Worm (Caenorhabditis elegans) whole organism, early embryonic: ENCODE data around the gene K10C2.14.

Experiments
- B0310.2 ChIP-seq: sonication (generic microtip); optimal IDR thresholded peaks from 2 replicates; lab custom pipeline; 2016; ENCODE audit warnings: mild to moderate bottlenecking, missing genetic modification characterization, missing compliant biosample characterization
- F13C5.2 ChIP-seq: sonication (generic microtip); optimal IDR thresholded peaks from 2 replicates; lab custom pipeline; 2017; ENCODE audit warnings: mild to moderate bottlenecking, missing genetic modification characterization, inconsistent platforms, missing compliant biosample characterization
- ama-1 ChIP-seq: fragments of 150-350 bp; optimal IDR thresholded peaks from 2 replicates; lab custom pipeline; 2014
- ceh-13 ChIP-seq: fragments of 200-800 bp; sonication (Bioruptor generic); optimal IDR thresholded peaks from 2 replicates; lab custom pipeline; 2018; ENCODE audit warnings: mild to moderate bottlenecking, missing genetic modification characterization, missing compliant biosample characterization
- ceh-36 ChIP-seq: sonication (generic microtip); optimal IDR thresholded peaks from 2 replicates; lab custom pipeline; 2016; ENCODE audit warnings: missing genetic modification characterization, inconsistent platforms, missing compliant biosample characterization
- ets-7 ChIP-seq: sonication (generic microtip); optimal IDR thresholded peaks from 2 replicates; lab custom pipeline; 2016; ENCODE audit warnings: missing genotype, missing genetic modification characterization, missing compliant biosample characterization
- flt-1 ChIP-seq: fragments of 200-800 bp; sonication (Bioruptor generic); IDR thresholded peaks from 2 replicates; pipeline ENCODE4 v1.3.6; 2022; ENCODE audit warnings: missing genetic modification characterization, missing compliant biosample characterization
- hmg-4 ChIP-seq: fragments of 200-800 bp; sonication (Bioruptor generic); optimal IDR thresholded peaks from 2 replicates; lab custom pipeline; 2018; ENCODE audit warnings: mild to moderate bottlenecking, missing genetic modification characterization, missing compliant biosample characterization
- hnd-1 ChIP-seq: sonication (generic microtip); optimal IDR thresholded peaks from 2 replicates; lab custom pipeline; 2016; ENCODE audit warnings: missing genetic modification characterization, missing compliant biosample characterization
- pes-1 ChIP-seq: fragments of 200-800 bp; sonication (Bioruptor generic); IDR thresholded peaks from 2 replicates; pipeline ENCODE4 v1.3.6; 2022; ENCODE audit warnings: missing genetic modification reagents, missing genetic modification characterization, missing compliant biosample characterization
- sea-1 ChIP-seq: fragments of 200-800 bp; sonication (Bioruptor generic); conservative IDR thresholded peaks from 2 replicates; pipeline ENCODE4 v1.3.6; 2022; ENCODE audit warnings: missing genetic modification characterization, missing compliant biosample characterization
- tbx-11 ChIP-seq: fragments of 200-800 bp; sonication (Bioruptor generic); IDR thresholded peaks from 2 replicates; pipeline ENCODE4 v1.3.6; 2022; ENCODE audit warnings: missing genetic modification characterization, missing compliant biosample characterization
- tbx-37 ChIP-seq: fragments of 200-800 bp; sonication (Bioruptor generic); conservative IDR thresholded peaks from 2 replicates; pipeline ENCODE4 v1.3.6; 2022; ENCODE audit warnings: missing genetic modification reagents, missing genetic modification characterization, missing compliant biosample characterization

- TF ChIP-seq hmg-4 (GFP tag; lab: Kevin White, UChicago) (no peak), ama-1 (no peak), F13C5.2 (no peak), tbx-37 (no peak), B0310.2 (no peak), ceh-13 (no peak), hnd-1 (tag; lab: Kevin White, UChicago) (no peak), tbx-11 (GFP tag; lab: Robert Waterston, UW) (no peak), ceh-36 (tag; lab: Kevin White, UChicago) (no peak), flt-1 (GFP tag; lab: Robert Waterston, UW) (no peak), ets-7 (tag; lab: Kevin White, UChicago) (no peak), sea-1 (GFP tag; lab: Robert Waterston, UW) (no peak), pes-1 (GFP tag; lab: Robert Waterston, UW) (no peak)
Measured at ce11 chrX:6462995-6463462, 22.7 kb upstream of the K10C2.14 start, which contains the start of gene C15B12.2.
